Worm (Caenorhabditis elegans) whole organism, mixed stage, embryonic: ENCODE measurements around the gene C50H2.4.

Experiments used
- M03D4.4 ChIP-seq: sonication (generic microtip); optimal IDR thresholded peaks from 2 replicates; lab custom pipeline; 2017; ENCODE audit warnings: mild to moderate bottlenecking, missing genetic modification characterization, missing compliant biosample characterization
- bed-3 ChIP-seq: fragments of 200-800 bp; sonication (Bioruptor generic); optimal IDR thresholded peaks from 3 replicates; lab custom pipeline; 2018; ENCODE audit warnings: mild to moderate bottlenecking, missing genetic modification characterization, moderate library complexity, missing compliant biosample characterization
- blmp-1 ChIP-seq: fragments of 150-350 bp; optimal IDR thresholded peaks from 2 replicates; lab custom pipeline; 2014; ENCODE audit warnings: missing biosample characterization, missing genetic modification characterization
- ceh-39 ChIP-seq: fragments of 150-350 bp; optimal IDR thresholded peaks from 2 replicates; lab custom pipeline; 2014; ENCODE audit warnings: missing biosample characterization, missing genetic modification characterization
- ceh-43 ChIP-seq: fragments of 200-800 bp; sonication (Bioruptor generic); optimal IDR thresholded peaks from 2 replicates; lab custom pipeline; 2018; ENCODE audit warnings: mild to moderate bottlenecking, missing genetic modification characterization, moderate library complexity, missing compliant biosample characterization
- ceh-83 ChIP-seq: fragments of 200-800 bp; sonication (Bioruptor generic); optimal IDR thresholded peaks from 2 replicates; lab custom pipeline; 2018; ENCODE audit warnings: mild to moderate bottlenecking, missing genetic modification characterization, missing compliant biosample characterization
- ces-1 ChIP-seq: fragments of 150-350 bp; optimal IDR thresholded peaks from 2 replicates; lab custom pipeline; 2014; ENCODE audit warnings: missing biosample characterization, missing genetic modification reagents, missing genetic modification characterization
- cnd-1 ChIP-seq: fragments of 200-800 bp; sonication (Bioruptor generic); optimal IDR thresholded peaks from 2 replicates; lab custom pipeline; 2018; ENCODE audit warnings: mild to moderate bottlenecking, missing genetic modification characterization, missing compliant biosample characterization
- drap-1 ChIP-seq: fragments of 200-800 bp; sonication (Bioruptor generic); optimal IDR thresholded peaks from 3 replicates; lab custom pipeline; 2018; ENCODE audit warnings: mild to moderate bottlenecking, missing genetic modification characterization, missing compliant biosample characterization
- elt-1 ChIP-seq: sonication (generic microtip); optimal IDR thresholded peaks from 2 replicates; lab custom pipeline; 2017; ENCODE audit warnings: missing genetic modification characterization, mild to moderate bottlenecking, missing compliant biosample characterization, antibody characterized with exemption, moderate library complexity, borderline replicate concordance; ENCODE audit not compliant: insufficient read depth
- elt-3 ChIP-seq: fragments of 150-350 bp; optimal IDR thresholded peaks from 2 replicates; lab custom pipeline; 2014; ENCODE audit warnings: missing biosample characterization, missing genetic modification characterization
- ham-2 ChIP-seq: fragments of 200-800 bp; sonication (Bioruptor generic); optimal IDR thresholded peaks from 2 replicates; lab custom pipeline; 2018; ENCODE audit warnings: mild to moderate bottlenecking, missing genetic modification characterization, missing compliant biosample characterization
- hlh-1 ChIP-seq: fragments of 150-350 bp; optimal IDR thresholded peaks from 2 replicates; lab custom pipeline; 2014; ENCODE audit warnings: missing biosample characterization, missing genetic modification reagents, missing genetic modification characterization
- lin-13 ChIP-seq: fragments of 150-350 bp; optimal IDR thresholded peaks from 2 replicates; lab custom pipeline; 2014; ENCODE audit warnings: missing biosample characterization, missing genetic modification characterization
- lin-32 ChIP-seq: fragments of 200-800 bp; sonication (Bioruptor generic); optimal IDR thresholded peaks from 2 replicates; lab custom pipeline; 2018; ENCODE audit warnings: mild to moderate bottlenecking, missing genetic modification characterization, missing compliant biosample characterization
- lsy-2 ChIP-seq: fragments of 150-350 bp; optimal IDR thresholded peaks from 2 replicates; lab custom pipeline; 2014; ENCODE audit warnings: missing biosample characterization, missing genetic modification characterization
- mab-5 ChIP-seq: fragments of 150-350 bp; optimal IDR thresholded peaks from 2 replicates; lab custom pipeline; 2014; ENCODE audit warnings: missing biosample characterization, missing genetic modification characterization
- mep-1 ChIP-seq: fragments of 150-350 bp; optimal IDR thresholded peaks from 2 replicates; lab custom pipeline; 2017; ENCODE audit warnings: missing biosample characterization, missing genetic modification reagents, missing genetic modification characterization, inconsistent platforms
- mls-2 ChIP-seq: sonication (generic microtip); optimal IDR thresholded peaks from 2 replicates; lab custom pipeline; 2016; ENCODE audit warnings: mild to moderate bottlenecking, missing genetic modification characterization, moderate library complexity, missing compliant biosample characterization
- nhr-2 ChIP-seq: fragments of 150-350 bp; optimal IDR thresholded peaks from 2 replicates; lab custom pipeline; 2014; ENCODE audit warnings: missing biosample characterization, missing genetic modification characterization
- nhr-76 ChIP-seq: sonication (generic microtip); optimal IDR thresholded peaks from 2 replicates; lab custom pipeline; 2017; ENCODE audit warnings: missing biosample characterization, missing genetic modification characterization
- pha-4 ChIP-seq: fragments of 150-350 bp; optimal IDR thresholded peaks from 2 replicates; lab custom pipeline; 2018; ENCODE audit warnings: missing biosample characterization, missing genetic modification reagents, missing genetic modification characterization
- sem-2 ChIP-seq: fragments of 200-800 bp; sonication (Bioruptor generic); optimal IDR thresholded peaks from 2 replicates; lab custom pipeline; 2018; ENCODE audit warnings: mild to moderate bottlenecking, missing genetic modification characterization, missing compliant biosample characterization
- snpc-4 ChIP-seq: fragments of 150-350 bp; optimal IDR thresholded peaks from 2 replicates; lab custom pipeline; 2014; ENCODE audit warnings: missing biosample characterization, missing genetic modification characterization
- tbx-8 ChIP-seq: fragments of 200-800 bp; sonication (Bioruptor generic); optimal IDR thresholded peaks from 2 replicates; lab custom pipeline; 2018; ENCODE audit warnings: mild to moderate bottlenecking, missing genetic modification characterization, moderate library complexity, missing compliant biosample characterization
- unc-120 ChIP-seq: sonication (generic microtip); optimal IDR thresholded peaks from 2 replicates; lab custom pipeline; 2017; ENCODE audit warnings: missing genetic modification characterization, missing compliant biosample characterization; ENCODE audit not compliant: poor library complexity, severe bottlenecking
- unc-39 ChIP-seq: fragments of 150-350 bp; optimal IDR thresholded peaks from 2 replicates; lab custom pipeline; 2014; ENCODE audit warnings: missing biosample characterization, missing genetic modification characterization
- unc-62 ChIP-seq: fragments of 150-350 bp; optimal IDR thresholded peaks from 2 replicates; lab custom pipeline; 2014; ENCODE audit warnings: missing biosample characterization, missing genetic modification reagents, missing genetic modification characterization
- ztf-11 ChIP-seq: fragments of 150-350 bp; optimal IDR thresholded peaks from 2 replicates; lab custom pipeline; 2014; ENCODE audit warnings: missing biosample characterization, missing genetic modification characterization

Gene C50H2.4

DNA sequence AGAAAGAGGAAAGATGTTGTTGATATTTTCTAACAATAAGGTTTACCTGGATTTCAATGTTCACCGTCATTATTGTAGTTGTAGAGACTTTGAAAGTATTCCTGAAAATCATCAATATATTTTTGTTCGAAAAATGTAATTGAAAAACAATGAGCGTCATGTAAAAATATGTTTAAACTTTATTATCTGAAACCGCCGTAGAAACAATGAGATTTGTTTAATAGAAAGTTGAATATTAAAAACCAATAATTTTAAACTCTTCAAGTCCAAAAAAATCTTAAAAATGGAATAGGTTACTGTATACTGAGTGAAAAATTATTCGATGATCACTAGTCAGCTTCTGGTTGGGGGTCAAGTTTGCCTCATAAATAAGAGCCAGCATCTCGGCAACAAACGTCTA, 41.5 kb downstream of the C50H2.4 start, which contains the start of gene anmt-3:
Gene anmt-3, minus strand, starts transcription at position 101 of the 400 bp plus-strand sequence.
- no peak for TF ChIP-seq cnd-1 (tag; lab: Kevin White, UChicago)
- no peak for TF ChIP-seq unc-120 (tag; lab: Kevin White, UChicago)
- no peak for TF ChIP-seq bed-3 (GFP tag; lab: Kevin White, UChicago)
- TF ChIP-seq mab-5 (tag; lab: Kevin White, UChicago) = no peak
- TF ChIP-seq ceh-43 (GFP tag; lab: Kevin White, UChicago) = no peak
- TF ChIP-seq M03D4.4 (tag; lab: Kevin White, UChicago) = no peak
- no peak for TF ChIP-seq elt-3
- TF ChIP-seq mls-2 (tag; lab: Kevin White, UChicago) = no peak
- no peak for TF ChIP-seq ztf-11 (tag; lab: Kevin White, UChicago)
- no peak for TF ChIP-seq lsy-2 (tag; lab: Kevin White, UChicago)
- no peak for TF ChIP-seq tbx-8
- TF ChIP-seq lin-32 (GFP tag; lab: Kevin White, UChicago) = no peak
- TF ChIP-seq ceh-39 (tag; lab: Kevin White, UChicago) = no peak
- TF ChIP-seq blmp-1 (tag; lab: Kevin White, UChicago) = no peak
- TF ChIP-seq ces-1 (GFP tag; lab: Kevin White, UChicago) = no peak
- no peak for TF ChIP-seq elt-1 (tag; lab: Kevin White, UChicago)
- no peak for TF ChIP-seq ceh-83 (GFP tag; lab: Kevin White, UChicago)
- TF ChIP-seq, all 35 proteins: peak for 0

DNA sequence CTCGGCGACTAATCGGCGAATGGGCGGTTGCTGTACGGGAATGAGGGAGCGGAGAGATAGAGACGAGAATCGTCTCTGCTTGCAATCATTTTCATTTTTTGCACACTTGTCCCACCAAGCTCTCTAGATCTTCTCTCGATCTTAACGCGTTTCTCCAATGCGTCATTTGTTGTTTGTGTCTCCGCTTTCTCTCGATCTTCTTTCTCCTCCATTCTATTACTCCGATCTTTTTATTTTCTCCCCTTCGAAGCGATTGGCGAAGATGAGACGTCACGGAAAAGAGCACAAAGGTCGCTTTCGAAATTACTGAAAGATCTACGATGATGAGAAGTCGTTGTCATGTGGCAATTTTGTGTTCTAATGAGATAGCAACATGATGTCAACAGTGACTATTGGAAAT, 41.9 kb downstream of the C50H2.4 start:
- no peak for TF ChIP-seq sem-2 (GFP tag; lab: Kevin White, UChicago)
- no peak for TF ChIP-seq ces-1 (GFP tag; lab: Kevin White, UChicago)
- no peak for TF ChIP-seq snpc-4 (tag; lab: Kevin White, UChicago)
- peak; percentile 66 for TF ChIP-seq unc-62 (GFP tag; lab: Kevin White, UChicago)
- no peak for TF ChIP-seq unc-39
- TF ChIP-seq mep-1 (tag; lab: Kevin White, UChicago) = no peak
- TF ChIP-seq nhr-2 (tag; lab: Kevin White, UChicago) = no peak
- TF ChIP-seq hlh-1 (tag; lab: Kevin White, UChicago) = peak; percentile 98
- peak; percentile 35 for TF ChIP-seq mab-5 (tag; lab: Kevin White, UChicago)
- TF ChIP-seq ham-2 (GFP tag; lab: Kevin White, UChicago) = no peak
- TF ChIP-seq unc-120 (tag; lab: Kevin White, UChicago) = peak; percentile 66
- no peak for TF ChIP-seq drap-1 (GFP tag; lab: Kevin White, UChicago)
- TF ChIP-seq lin-13 (tag; lab: Kevin White, UChicago) = no peak

- TF ChIP-seq nhr-2 (tag; lab: Kevin White, UChicago) = no peak
- TF ChIP-seq hlh-1 (tag; lab: Kevin White, UChicago) = no peak
- TF ChIP-seq lin-32 (GFP tag; lab: Kevin White, UChicago) = no peak
- TF ChIP-seq elt-3 = no peak
- no peak for TF ChIP-seq tbx-8
- TF ChIP-seq ztf-11 (tag; lab: Kevin White, UChicago) = no peak
- TF ChIP-seq mep-1 (tag; lab: Kevin White, UChicago) = no peak
- TF ChIP-seq ceh-39 (tag; lab: Kevin White, UChicago) = no peak
- TF ChIP-seq, all 35 proteins: peak for 0
Observed at ce11 chrV:9960376-9960775, 43.6 kb downstream of the C50H2.4 start, which contains the start of gene T07C12.10. T07C12.10 (minus strand) TSS chrV:9960476.

ce11 chrV:9962394-9962793, 45.6 kb downstream of the C50H2.4 start, which contains the start of gene madf-4:
madf-4 (minus strand) TSS chrV:9962494.
- TF ChIP-seq ceh-83 (GFP tag; lab: Kevin White, UChicago) (no peak), elt-1 (tag; lab: Kevin White, UChicago) (no peak), nhr-76 (tag; lab: Kevin White, UChicago) (no peak), M03D4.4 (tag; lab: Kevin White, UChicago) (no peak)

DNA sequence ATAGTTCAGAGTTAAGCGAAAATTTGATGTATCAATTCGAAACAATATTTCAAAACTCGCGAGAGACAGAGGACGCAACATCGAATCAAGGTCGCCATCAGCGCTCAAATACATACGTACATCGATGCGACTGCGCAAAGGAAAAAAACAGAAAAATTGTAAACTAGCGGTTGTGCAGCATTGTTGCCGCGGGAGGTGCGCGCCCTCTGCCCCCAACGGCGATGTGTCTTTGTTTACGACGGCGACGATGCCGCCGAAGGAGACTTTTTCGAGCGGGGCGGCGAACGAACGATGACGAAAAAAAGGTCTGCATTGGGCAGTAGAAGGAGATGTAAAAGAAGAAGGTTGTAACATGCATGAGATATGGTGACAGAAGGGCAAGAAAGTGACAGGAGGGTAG, 46.2 kb downstream of the C50H2.4 start:
- TF ChIP-seq mls-2 (tag; lab: Kevin White, UChicago) (no peak), lsy-2 (tag; lab: Kevin White, UChicago) (no peak), pha-4 (tag; lab: Kevin White, UChicago) (no peak), mab-5 (tag; lab: Kevin White, UChicago) (no peak), nhr-2 (tag; lab: Kevin White, UChicago) (no peak), bed-3 (GFP tag; lab: Kevin White, UChicago) (no peak)
